Fruit fly (Drosophila melanogaster): ENCODE data around the gene Pus1.

Pus1 gene

dm6 chr3R:20550632-20551486 lies 41.6 kb downstream of the Pus1 start (continued):
- no peak for TF ChIP-seq Nf-YC (tag; optimal IDR thresholded peaks at IDR 0.05)
- TF ChIP-seq Nf-YB (GFP tag; optimal IDR thresholded peaks at IDR 0.05), result peak; percentile 65
- TF ChIP-seq her (GFP tag; optimal IDR thresholded peaks at IDR 0.05), result peak; percentile 32
- peak; percentile 67 for TF ChIP-seq eyg (GFP tag; optimal IDR thresholded peaks at IDR 0.05)
- TF ChIP-seq nom (GFP tag; optimal IDR thresholded peaks at IDR 0.05), result peak; percentile 67
- peak; percentile 89 for TF ChIP-seq unc-4 (GFP tag; IDR thresholded peaks at IDR 0.05; ENCODE audit: partially characterized antibody)
- no peak for TF ChIP-seq Poxn (GFP tag; IDR thresholded peaks at IDR 0.05)
- TF ChIP-seq CG12744 (GFP tag; optimal IDR thresholded peaks at IDR 0.05), result peak; percentile 65
- TF ChIP-seq CG18476 (GFP tag; optimal IDR thresholded peaks at IDR 0.05), result no peak
- peak; percentile 86 for TF ChIP-seq CG2202 (tag; optimal IDR thresholded peaks at IDR 0.05)
- TF ChIP-seq CHES-1-like (GFP tag; optimal IDR thresholded peaks at IDR 0.05), result peak; percentile 57
- peak; percentile 62; the same call in 1 of the 2 replicates for TF ChIP-seq seq (GFP tag; IDR thresholded peaks at IDR 0.05)
- TF ChIP-seq Doc2 (GFP tag; IDR thresholded peaks at IDR 0.05), result no peak
- no peak for TF ChIP-seq CG16779 (GFP tag; IDR thresholded peaks at IDR 0.05)
- TF ChIP-seq Xbp1 (GFP tag; optimal IDR thresholded peaks at IDR 0.05), result no peak
- peak; percentile 42 for TF ChIP-seq Rfx (GFP tag; IDR thresholded peaks at IDR 0.05)
- TF ChIP-seq Bgb (GFP tag; IDR thresholded peaks at IDR 0.05; ENCODE audit: partially characterized antibody), result peak; percentile 95
- TF ChIP-seq CG3726 (GFP tag; IDR thresholded peaks at IDR 0.05), result no peak; the same call in 2 of the 3 replicates
- peak; percentile 45 for TF ChIP-seq CG12942 (GFP tag; optimal IDR thresholded peaks at IDR 0.05)
- TF ChIP-seq Spps (tag; optimal IDR thresholded peaks at IDR 0.05), result peak; percentile 79
- no peak for TF ChIP-seq aop (GFP tag; IDR thresholded peaks at IDR 0.05)
- peak; percentile 89 for TF ChIP-seq sr (GFP tag; IDR thresholded peaks at IDR 0.05)
- TF ChIP-seq Nf-YA (GFP tag; IDR thresholded peaks at IDR 0.05), result peak; percentile 65
- TF ChIP-seq CG7963 (GFP tag; IDR thresholded peaks at IDR 0.05; ENCODE audit: partially characterized antibody), result peak; percentile 96
- no peak for TF ChIP-seq CG17361 (GFP tag; IDR thresholded peaks at IDR 0.05)
- TF ChIP-seq CG3163 (GFP tag; optimal IDR thresholded peaks at IDR 0.05), result peak; percentile 17
- TF ChIP-seq CG11456 (GFP tag; IDR thresholded peaks at IDR 0.05), result peak; percentile 52; the same call in 2 of the 3 replicates
- peak; percentile 24 for TF ChIP-seq CG8089 (GFP tag; optimal IDR thresholded peaks at IDR 0.05)
- TF ChIP-seq CG11247 (GFP tag; IDR thresholded peaks at IDR 0.05), result peak; percentile 9; the same call in 1 of the 2 replicates
- TF ChIP-seq dmrt99B (tag; optimal IDR thresholded peaks at IDR 0.05), result peak; percentile 42
- peak in 1 of 3 experiments; percentile 47 for TF ChIP-seq lola (GFP tag; optimal IDR thresholded peaks at IDR 0.05)
- TF ChIP-seq Mrtf (GFP tag; IDR thresholded peaks at IDR 0.05), result no peak
- TF ChIP-seq CG2199 (GFP tag; IDR thresholded peaks at IDR 0.05), result 0 out of 3 replicates have a peak, but pooled peaks have one; percentile 7
- TF ChIP-seq Sin3A (optimal IDR thresholded peaks at IDR 0.05), result peak; percentile 49
- TF ChIP-seq CG9215 (GFP tag; IDR thresholded peaks at IDR 0.05), result no peak
- TF ChIP-seq CG6254 (GFP tag; optimal IDR thresholded peaks at IDR 0.05), result peak; percentile 69
- peak; percentile 54 for TF ChIP-seq Vsx1 (GFP tag; optimal IDR thresholded peaks at IDR 0.05)
- TF ChIP-seq CG16815 (GFP tag; optimal IDR thresholded peaks at IDR 0.05), result no peak
- no peak; the same call in 2 of the 3 replicates for TF ChIP-seq tgo (GFP tag; IDR thresholded peaks at IDR 0.05)
- peak; percentile 86 for TF ChIP-seq CG12299 (tag; optimal IDR thresholded peaks at IDR 0.05)
- peak in 1 of 2 experiments; percentile 46 for TF ChIP-seq crp (GFP tag; optimal IDR thresholded peaks at IDR 0.05)
- peak; percentile 66 for TF ChIP-seq CG14965 (GFP tag; optimal IDR thresholded peaks at IDR 0.05; ENCODE audit: borderline replicate concordance)
- TF ChIP-seq PHDP (tag; optimal IDR thresholded peaks at IDR 0.05), result peak; percentile 80
- peak; percentile 68 for TF ChIP-seq cwo (GFP tag; optimal IDR thresholded peaks at IDR 0.05)
- no peak for TF ChIP-seq lmd (GFP tag; IDR thresholded peaks at IDR 0.05)
- peak; percentile 15 for TF ChIP-seq nmo (GFP tag; optimal IDR thresholded peaks at IDR 0.05)
- TF ChIP-seq Oli (tag; optimal IDR thresholded peaks at IDR 0.05), result no peak
- peak; percentile 69 for TF ChIP-seq CG7271 (tag; optimal IDR thresholded peaks at IDR 0.05)

Measured in whole organism, embryonic.